Worm (Caenorhabditis elegans): ENCODE measurements around the gene nspg-8.

ce11 chrIII:1221995-1222394, 40.1 kb downstream of the nspg-8 start:
- TF ChIP-seq unc-55 (GFP tag; optimal IDR thresholded peaks at IDR 0.05): no peak
- no peak for TF ChIP-seq mab-5 (tag; optimal IDR thresholded peaks at IDR 0.05)
- no peak for TF ChIP-seq nhr-12 (tag; optimal IDR thresholded peaks at IDR 0.05)
- no peak for TF ChIP-seq ama-1 (optimal IDR thresholded peaks at IDR 0.05)
- no peak for TF ChIP-seq dmd-4 (tag; optimal IDR thresholded peaks at IDR 0.05)
- TF ChIP-seq unc-39 (tag; optimal IDR thresholded peaks at IDR 0.05): no peak
- no peak for TF ChIP-seq aly-2 (tag; optimal IDR thresholded peaks at IDR 0.05)
- TF ChIP-seq snpc-4 (tag; optimal IDR thresholded peaks at IDR 0.05): no peak
- TF ChIP-seq zag-1 (tag; optimal IDR thresholded peaks at IDR 0.05): no peak
- no peak for TF ChIP-seq elt-3 (tag; optimal IDR thresholded peaks at IDR 0.05)
- TF ChIP-seq sma-3 (GFP tag; optimal IDR thresholded peaks at IDR 0.05): no peak
- TF ChIP-seq nhr-25 (tag; optimal IDR thresholded peaks at IDR 0.05): no peak

All from whole organism, L2 larva.